Fruit fly (Drosophila melanogaster): ENCODE measurements around the gene CG13786.

Gene CG13786

dm6 chr2L:7285862-7286261 is 33.1 kb upstream of the CG13786 start:
- TF ChIP-seq HLH3B (GFP tag; IDR thresholded peaks at IDR 0.05) (no peak), zen2 (GFP tag; IDR thresholded peaks at IDR 0.05; ENCODE audit: partially characterized antibody) (no peak), gt (GFP tag; IDR thresholded peaks at IDR 0.05) (no peak), Eip74EF (GFP tag; optimal IDR thresholded peaks at IDR 0.05) (no peak), CG15479 (GFP tag; optimal IDR thresholded peaks at IDR 0.05) (no peak), chinmo (GFP tag; IDR thresholded peaks at IDR 0.05; ENCODE audit: partially characterized antibody) (peak; percentile 70; the same call in 1 of the 4 replicates), MBD-R2 (GFP tag; IDR thresholded peaks at IDR 0.05) (no peak), sd (tag; optimal IDR thresholded peaks at IDR 0.05) (peak; percentile 32), Awh (GFP tag; IDR thresholded peaks at IDR 0.05) (peak; percentile 70; the same call in 1 of the 2 replicates), HHEX (GFP tag; optimal IDR thresholded peaks at IDR 0.05) (no peak), CG4820 (GFP tag; optimal IDR thresholded peaks at IDR 0.05) (no peak), Hr39 (optimal IDR thresholded peaks at IDR 0.05) (no peak), twi (tag; optimal IDR thresholded peaks at IDR 0.05) (no peak), Max (GFP tag; optimal IDR thresholded peaks at IDR 0.05) (no peak), oc (tag; optimal IDR thresholded peaks at IDR 0.05) (peak; percentile 17), CG1603 (tag; optimal IDR thresholded peaks at IDR 0.05) (no peak), vvl (GFP tag; IDR thresholded peaks at IDR 0.05) (peak; percentile 65), abd-A (tag; optimal IDR thresholded peaks at IDR 0.05) (peak; percentile 72), p53 (GFP tag; optimal IDR thresholded peaks at IDR 0.05) (no peak), CG3838 (GFP tag; optimal IDR thresholded peaks at IDR 0.05) (no peak), wek (GFP tag; optimal IDR thresholded peaks at IDR 0.05) (no peak), CG15269 (tag; optimal IDR thresholded peaks at IDR 0.05) (no peak), ac (GFP tag; optimal IDR thresholded peaks at IDR 0.05) (no peak), Elba2 (GFP tag; optimal IDR thresholded peaks at IDR 0.05) (no peak), CG33557 (GFP tag; optimal IDR thresholded peaks at IDR 0.05) (no peak), CG13894 (tag; optimal IDR thresholded peaks at IDR 0.05) (peak; percentile 23)

- peak; percentile 7 for TF ChIP-seq oc (tag; optimal IDR thresholded peaks at IDR 0.05)
- peak; percentile 20 for TF ChIP-seq salm (tag; optimal IDR thresholded peaks at IDR 0.05)
- no peak for TF ChIP-seq CG32772 (GFP tag; IDR thresholded peaks at IDR 0.05)
- TF ChIP-seq sd (tag; optimal IDR thresholded peaks at IDR 0.05) = peak; percentile 20
- TF ChIP-seq gcm (GFP tag; optimal IDR thresholded peaks at IDR 0.05) = no peak
- no peak for TF ChIP-seq CTCF (GFP tag; optimal IDR thresholded peaks at IDR 0.05)
- peak; percentile 37 for TF ChIP-seq sens (GFP tag)
- TF ChIP-seq bbx (GFP tag; IDR thresholded peaks at IDR 0.05; ENCODE audit: partially characterized antibody) = no peak
- TF ChIP-seq abd-A (tag; optimal IDR thresholded peaks at IDR 0.05) = peak; percentile 89
- peak; percentile 89 for TF ChIP-seq chinmo (GFP tag; IDR thresholded peaks at IDR 0.05; ENCODE audit: partially characterized antibody)
- peak; percentile 96 for TF ChIP-seq vvl (GFP tag; IDR thresholded peaks at IDR 0.05)
Measured at dm6 chr2L:7284791-7285190, 32.0 kb upstream of the CG13786 start.

- TF ChIP-seq CG18262 (tag; optimal IDR thresholded peaks at IDR 0.05) (no peak), CG14014 (GFP tag; IDR thresholded peaks at IDR 0.05) (no peak), pros (GFP tag; optimal IDR thresholded peaks at IDR 0.05) (no peak), D19A (tag; optimal IDR thresholded peaks at IDR 0.05) (no peak), Awh (GFP tag; IDR thresholded peaks at IDR 0.05) (peak; percentile 58; the same call in 1 of the 2 replicates), Vsx1 (GFP tag; optimal IDR thresholded peaks at IDR 0.05) (peak; percentile 32), NfI (GFP tag; optimal IDR thresholded peaks at IDR 0.05) (no peak), CG17186 (GFP tag; optimal IDR thresholded peaks at IDR 0.05) (no peak), cwo (GFP tag; optimal IDR thresholded peaks at IDR 0.05) (no peak), CG30403 (GFP tag; optimal IDR thresholded peaks at IDR 0.05) (no peak), abd-A (tag; optimal IDR thresholded peaks at IDR 0.05) (peak; percentile 90), klu (GFP tag; IDR thresholded peaks at IDR 0.05) (no peak), vvl (GFP tag; IDR thresholded peaks at IDR 0.05) (peak; percentile 53; the same call in 1 of the 2 replicates), HLH4C (GFP tag; IDR thresholded peaks at IDR 0.05; ENCODE audit: partially characterized antibody) (no peak), sd (tag; optimal IDR thresholded peaks at IDR 0.05) (peak; percentile 50), chinmo (GFP tag; IDR thresholded peaks at IDR 0.05; ENCODE audit: partially characterized antibody) (0 out of 4 replicates have a peak, but pooled peaks have one; percentile 57), CG14710 (tag; optimal IDR thresholded peaks at IDR 0.05) (no peak)
Measured at dm6 chr2L:7284121-7284520, 31.3 kb upstream of the CG13786 start.
